Worm (Caenorhabditis elegans) whole organism, late embryonic: ENCODE results near the gene F59A1.13.

Source experiments
- C38D4.7 ChIP-seq: fragments of 200-800 bp; sonication (Bioruptor generic); optimal IDR thresholded peaks from 2 replicates; lab custom pipeline; 2018; ENCODE audit warnings: mild to moderate bottlenecking, missing genetic modification characterization, moderate library complexity, missing compliant biosample characterization
- K09A11.1 ChIP-seq: sonication (generic microtip); optimal IDR thresholded peaks from 2 replicates; lab custom pipeline; 2017; ENCODE audit warnings: antibody characterized with exemption, mild to moderate bottlenecking, missing genetic modification characterization, missing compliant biosample characterization; ENCODE audit not compliant: insufficient read depth
- ahr-1 ChIP-seq: sonication (generic microtip); optimal IDR thresholded peaks from 2 replicates; lab custom pipeline; 2016; ENCODE audit warnings: missing genetic modification characterization, missing compliant biosample characterization
- ceh-19 ChIP-seq: fragments of 200-800 bp; sonication (Bioruptor generic); optimal IDR thresholded peaks from 2 replicates; lab custom pipeline; 2018; ENCODE audit warnings: mild to moderate bottlenecking, missing genetic modification characterization, missing compliant biosample characterization
- ceh-22 ChIP-seq: sonication (generic microtip); optimal IDR thresholded peaks from 2 replicates; lab custom pipeline; 2017; ENCODE audit warnings: missing biosample characterization, missing genetic modification characterization
- ceh-30 ChIP-seq: fragments of 150-350 bp; optimal IDR thresholded peaks from 2 replicates; lab custom pipeline; 2014; ENCODE audit warnings: missing biosample characterization, missing genetic modification characterization
- ceh-31 ChIP-seq: sonication (generic microtip); optimal IDR thresholded peaks from 2 replicates; lab custom pipeline; 2016; ENCODE audit warnings: missing genetic modification characterization, missing compliant biosample characterization
- ceh-6 ChIP-seq: fragments of 200-800 bp; sonication (Bioruptor generic); optimal IDR thresholded peaks from 2 replicates; lab custom pipeline; 2018; ENCODE audit warnings: mild to moderate bottlenecking, missing genetic modification characterization, missing compliant biosample characterization
- che-1 ChIP-seq: sonication (generic microtip); optimal IDR thresholded peaks from 2 replicates; lab custom pipeline; 2016; ENCODE audit warnings: mild to moderate bottlenecking, missing genetic modification characterization, missing compliant biosample characterization
- elt-2 ChIP-seq: sonication (generic microtip); optimal IDR thresholded peaks from 2 replicates; lab custom pipeline; 2016; ENCODE audit warnings: missing genetic modification reagents, missing genetic modification characterization, missing compliant biosample characterization
- elt-4 ChIP-seq: sonication (generic microtip); optimal IDR thresholded peaks from 2 replicates; lab custom pipeline; 2016; ENCODE audit warnings: missing genetic modification characterization, missing compliant biosample characterization
- ets-4 ChIP-seq: sonication (generic microtip); optimal IDR thresholded peaks from 2 replicates; lab custom pipeline; 2016; ENCODE audit warnings: missing genetic modification characterization, missing compliant biosample characterization
- fax-1 ChIP-seq: sonication (generic microtip); optimal IDR thresholded peaks from 2 replicates; lab custom pipeline; 2016; ENCODE audit warnings: missing genotype, missing genetic modification characterization, missing compliant biosample characterization
- fkh-10 ChIP-seq: fragments of 150-350 bp; optimal IDR thresholded peaks from 2 replicates; lab custom pipeline; 2014; ENCODE audit warnings: missing biosample characterization, missing genetic modification reagents, missing genetic modification characterization
- gmeb-2 ChIP-seq: sonication (generic microtip); optimal IDR thresholded peaks from 2 replicates; lab custom pipeline; 2016; ENCODE audit warnings: missing genetic modification characterization, inconsistent platforms, missing compliant biosample characterization
- hlh-13 ChIP-seq: fragments of 200-800 bp; sonication (Bioruptor generic); optimal IDR thresholded peaks from 2 replicates; lab custom pipeline; 2018; ENCODE audit warnings: mild to moderate bottlenecking, missing genetic modification characterization, missing compliant biosample characterization
- hlh-15 ChIP-seq: sonication (generic microtip); optimal IDR thresholded peaks from 2 replicates; lab custom pipeline; 2016; ENCODE audit warnings: missing genetic modification characterization, missing compliant biosample characterization
- hlh-6 ChIP-seq: sonication (generic microtip); optimal IDR thresholded peaks from 2 replicates; lab custom pipeline; 2016; ENCODE audit warnings: missing genotype, missing genetic modification characterization, missing compliant biosample characterization
- hlh-8 ChIP-seq: sonication (generic microtip); optimal IDR thresholded peaks from 2 replicates; lab custom pipeline; 2016; ENCODE audit warnings: missing genotype, missing genetic modification characterization, missing compliant biosample characterization
- lim-6 ChIP-seq: sonication (generic microtip); optimal IDR thresholded peaks from 2 replicates; lab custom pipeline; 2016; ENCODE audit warnings: missing genetic modification characterization, missing compliant biosample characterization
- madf-2 ChIP-seq: sonication (generic microtip); optimal IDR thresholded peaks from 2 replicates; lab custom pipeline; 2017; ENCODE audit warnings: missing genetic modification characterization, missing compliant biosample characterization
- odd-2 ChIP-seq: sonication (generic microtip); optimal IDR thresholded peaks from 2 replicates; lab custom pipeline; 2017; ENCODE audit warnings: antibody characterized with exemption, mild to moderate bottlenecking, missing genetic modification characterization, missing compliant biosample characterization
- pat-9 ChIP-seq: fragments of 200-800 bp; sonication (Bioruptor generic); optimal IDR thresholded peaks from 2 replicates; lab custom pipeline; 2018; ENCODE audit warnings: mild to moderate bottlenecking, missing genetic modification characterization, moderate library complexity, missing compliant biosample characterization
- pha-4 ChIP-seq: fragments of 150-350 bp; optimal IDR thresholded peaks from 2 replicates; lab custom pipeline; 2018; ENCODE audit warnings: missing biosample characterization, missing genetic modification reagents, missing genetic modification characterization
- pqm-1 ChIP-seq: sonication (generic microtip); optimal IDR thresholded peaks from 2 replicates; lab custom pipeline; 2016; ENCODE audit warnings: missing genetic modification characterization, missing compliant biosample characterization
- pros-1 ChIP-seq: fragments of 150-350 bp; optimal IDR thresholded peaks from 2 replicates; lab custom pipeline; 2014; ENCODE audit warnings: missing biosample characterization, missing genetic modification reagents, missing genetic modification characterization
- sox-2 ChIP-seq: fragments of 200-800 bp; sonication (Bioruptor generic); IDR thresholded peaks from 2 replicates; pipeline ENCODE4 v1.3.6; 2022; ENCODE audit warnings: missing genetic modification reagents, missing genetic modification characterization, missing compliant biosample characterization
- sox-4 ChIP-seq: sonication (generic microtip); optimal IDR thresholded peaks from 2 replicates; lab custom pipeline; 2017; ENCODE audit warnings: mild to moderate bottlenecking, missing genetic modification characterization, inconsistent platforms, missing compliant biosample characterization
- ttx-3 ChIP-seq: sonication (generic microtip); optimal IDR thresholded peaks from 2 replicates; lab custom pipeline; 2016; ENCODE audit warnings: missing genetic modification reagents, missing genetic modification characterization, missing compliant biosample characterization
- unc-3 ChIP-seq, 2 experiments: fragments of 200-800 bp in 1 of 2; sonication (Bioruptor generic) in 1 of 2; sonication (generic microtip) in 1 of 2; conservative IDR thresholded peaks in 1 of 2; optimal IDR thresholded peaks in 1 of 2; 2 replicates each; pipeline versions ENCODE4 v1.3.6 to Lab custom; 2016 to 2022; ENCODE audit warnings: missing compliant biosample characterization in 2 of 2, missing genetic modification characterization in 2 of 2, missing genetic modification reagents in 1 of 2
- unc-42 ChIP-seq: sonication (generic microtip); optimal IDR thresholded peaks from 2 replicates; lab custom pipeline; 2016; ENCODE audit warnings: missing genotype, missing genetic modification characterization, missing compliant biosample characterization
- unc-55 ChIP-seq: sonication (generic microtip); optimal IDR thresholded peaks from 2 replicates; lab custom pipeline; 2017; ENCODE audit warnings: missing biosample characterization, missing genetic modification reagents, missing genetic modification characterization
- zip-5 ChIP-seq: sonication (generic microtip); optimal IDR thresholded peaks from 2 replicates; lab custom pipeline; 2016; ENCODE audit warnings: missing genetic modification characterization, missing compliant biosample characterization

F59A1.13 gene

DNA sequence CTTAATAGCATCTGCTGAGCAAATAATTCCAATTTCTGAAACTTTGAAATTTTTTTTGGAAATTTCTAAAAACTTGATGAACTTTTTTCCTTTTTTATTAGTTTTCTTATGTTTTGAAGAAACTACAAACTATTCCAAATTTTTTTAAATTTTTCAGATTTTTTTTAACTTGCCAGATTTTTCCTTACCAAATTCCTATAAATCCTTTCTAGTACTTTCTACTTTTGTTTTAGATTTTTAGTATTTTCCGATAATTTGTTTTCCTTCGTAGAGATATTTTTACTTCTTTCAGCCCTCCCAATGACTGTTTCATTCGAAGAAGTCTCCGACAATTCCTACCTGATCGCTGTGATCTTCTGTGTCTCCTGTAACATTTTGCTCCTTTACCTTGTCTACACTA, 27.8 kb upstream of the F59A1.13 start, which contains the start of gene str-77:
Gene str-77 (plus strand): TSS at position 301 of the 400 bp plus-strand sequence.
- no peak for TF ChIP-seq hlh-6 (tag; lab: Kevin White, UChicago)
- TF ChIP-seq unc-55 (GFP tag; lab: Kevin White, UChicago), result no peak
- no peak for TF ChIP-seq hlh-13 (GFP tag; lab: Kevin White, UChicago)
- no peak for TF ChIP-seq fax-1
- no peak for TF ChIP-seq elt-4 (tag; lab: Kevin White, UChicago)
- TF ChIP-seq ahr-1 (tag; lab: Kevin White, UChicago), result no peak

DNA sequence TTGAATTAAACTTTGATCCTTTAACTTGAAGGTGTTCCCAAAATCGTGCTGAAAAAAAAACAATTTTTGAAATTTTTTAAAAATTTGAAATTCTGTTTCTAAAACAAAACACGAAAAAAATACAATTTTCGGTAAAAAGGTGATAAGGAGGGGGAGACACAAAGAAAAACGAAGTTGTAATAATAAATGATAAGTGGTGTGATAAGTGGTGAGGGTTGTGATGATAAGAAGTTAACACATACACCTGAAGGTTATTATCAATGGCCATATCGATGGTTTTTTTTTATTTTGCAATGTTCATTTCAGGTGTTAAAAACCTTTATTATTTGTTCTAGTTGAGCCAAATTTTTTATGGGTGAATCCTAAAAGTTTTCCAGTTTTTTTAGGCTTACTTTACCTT, 23.5 kb upstream of the F59A1.13 start, which contains the start of gene twk-33:
Gene twk-33 (minus strand): TSS at position 48 of the 400 bp plus-strand sequence.
- TF ChIP-seq sox-4 (tag; lab: Kevin White, UChicago) (no peak), elt-2 (tag; lab: Kevin White, UChicago) (peak; percentile 98)

- no peak for TF ChIP-seq unc-3 (GFP tag; conservative IDR thresholded peaks at IDR 0.05; lab: Robert Waterston, UW)
- no peak for TF ChIP-seq unc-3 (tag; optimal IDR thresholded peaks at IDR 0.05; lab: Kevin White, UChicago)
- TF ChIP-seq K09A11.1 (tag; lab: Kevin White, UChicago), result no peak
- TF ChIP-seq unc-55 (GFP tag; lab: Kevin White, UChicago), result no peak
- TF ChIP-seq ceh-30 (tag; lab: Kevin White, UChicago), result no peak
- no peak for TF ChIP-seq zip-5
- no peak for TF ChIP-seq pqm-1 (tag; lab: Kevin White, UChicago)
- no peak for TF ChIP-seq pros-1
- TF ChIP-seq che-1 (tag; lab: Kevin White, UChicago), result no peak
- no peak for TF ChIP-seq unc-42 (tag; lab: Kevin White, UChicago)
- TF ChIP-seq odd-2 (tag; lab: Kevin White, UChicago), result no peak
- TF ChIP-seq ceh-19 (GFP tag; lab: Kevin White, UChicago), result no peak
- no peak for TF ChIP-seq ceh-31 (tag; lab: Kevin White, UChicago)
- TF ChIP-seq ttx-3 (tag; lab: Kevin White, UChicago), result no peak
- no peak for TF ChIP-seq hlh-15 (tag; lab: Kevin White, UChicago)
- TF ChIP-seq, all 69 proteins: peak for 0
Measured at ce11 chrV:17712349-17712748, 21.5 kb upstream of the F59A1.13 start.

DNA sequence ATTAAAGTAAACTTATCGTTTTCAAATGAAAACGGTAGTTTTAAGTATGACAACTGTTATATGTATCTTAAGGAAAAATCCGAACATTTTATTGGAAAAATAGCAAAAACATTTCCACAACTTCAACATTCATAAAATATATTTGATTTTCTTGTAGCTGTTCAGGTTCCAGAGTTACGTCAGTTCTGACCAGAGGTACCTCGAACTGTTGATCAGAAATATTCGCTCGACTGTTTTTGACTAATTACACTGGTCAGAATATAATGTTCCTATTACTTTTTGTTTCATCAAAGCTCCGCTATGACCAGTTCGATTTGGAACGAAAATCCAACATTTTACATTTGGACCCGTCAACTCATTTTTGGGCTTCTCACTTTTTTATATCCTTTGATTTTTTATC, 16.2 kb upstream of the F59A1.13 start, which contains the start of gene srh-31:
Gene srh-31 (plus strand): TSS at position 301 of the 400 bp plus-strand sequence.
- no peak for TF ChIP-seq gmeb-2 (tag; lab: Kevin White, UChicago)
- TF ChIP-seq ceh-6 (GFP tag; lab: Kevin White, UChicago), result no peak
- no peak for TF ChIP-seq lim-6 (tag; lab: Kevin White, UChicago)
- no peak for TF ChIP-seq pat-9
- no peak for TF ChIP-seq ceh-22 (tag; lab: Kevin White, UChicago)
- TF ChIP-seq ceh-19 (GFP tag; lab: Kevin White, UChicago), result no peak
- TF ChIP-seq hlh-8 (tag; lab: Kevin White, UChicago), result no peak
- no peak for TF ChIP-seq hlh-15 (tag; lab: Kevin White, UChicago)
- TF ChIP-seq pqm-1 (tag; lab: Kevin White, UChicago), result no peak
- no peak for TF ChIP-seq fkh-10
- no peak for TF ChIP-seq unc-42 (tag; lab: Kevin White, UChicago)
- no peak for TF ChIP-seq C38D4.7 (GFP tag; lab: Kevin White, UChicago)
- TF ChIP-seq ets-4 (tag; lab: Kevin White, UChicago), result no peak
- TF ChIP-seq pha-4 (tag; lab: Kevin White, UChicago), result no peak
- TF ChIP-seq madf-2, result no peak
- no peak for TF ChIP-seq sox-2 (GFP tag; lab: Robert Waterston, UW)
